Worm (Caenorhabditis elegans) whole organism, L1 larva: ENCODE measurements around the gene F18E3.11.

Experiments
- C16A3.4 ChIP-seq: fragments of 150-350 bp; optimal IDR thresholded peaks from 2 replicates; lab custom pipeline; 2014; ENCODE audit warnings: missing biosample characterization, missing genetic modification characterization
- C34B4.2 ChIP-seq: sonication (generic microtip); optimal IDR thresholded peaks from 2 replicates; lab custom pipeline; 2017; ENCODE audit warnings: mild to moderate bottlenecking, missing genetic modification characterization, missing compliant biosample characterization
- F16B12.6 ChIP-seq: fragments of 150-350 bp; optimal IDR thresholded peaks from 2 replicates; lab custom pipeline; 2014; ENCODE audit warnings: missing biosample characterization, missing genetic modification characterization
- Y116A8C.19 ChIP-seq: sonication (generic microtip); optimal IDR thresholded peaks from 2 replicates; lab custom pipeline; 2016; ENCODE audit warnings: missing compliant biosample characterization, missing genetic modification characterization, borderline replicate concordance
- blmp-1 ChIP-seq: fragments of 150-350 bp; optimal IDR thresholded peaks from 2 replicates; lab custom pipeline; 2014; ENCODE audit warnings: missing biosample characterization, missing genetic modification characterization
- ceh-8 ChIP-seq: fragments of 200-800 bp; sonication (Bioruptor generic); optimal IDR thresholded peaks from 2 replicates; lab custom pipeline; 2018; ENCODE audit warnings: mild to moderate bottlenecking, missing genetic modification characterization, moderate library complexity, missing compliant biosample characterization
- efl-1 ChIP-seq, 4 experiments: fragments of 150-350 bp; optimal IDR thresholded peaks in 3 of 4; peaks in 1 of 4; 1 replicate in 1 of 4; 2 replicates in 3 of 4; lab custom pipeline; 2014; ENCODE audit warnings: missing biosample characterization in 2 of 4, missing genetic modification characterization in 2 of 4, missing genetic modification reagents in 2 of 4
- elt-2 ChIP-seq: sonication (generic microtip); optimal IDR thresholded peaks from 2 replicates; lab custom pipeline; 2016; ENCODE audit warnings: missing genetic modification characterization, mild to moderate bottlenecking, inconsistent platforms, missing compliant biosample characterization, missing genetic modification reagents
- elt-3 ChIP-seq, 6 experiments: fragments of 150-350 bp in 1 of 6; sonication (generic microtip); optimal IDR thresholded peaks; 2 replicates each; lab custom pipeline; 2017 to 2018; ENCODE audit warnings: missing biosample characterization in 6 of 6, missing genetic modification characterization in 6 of 6, inconsistent platforms in 1 of 6
- ets-5 ChIP-seq: fragments of 200-800 bp; sonication (Bioruptor generic); IDR thresholded peaks from 2 replicates; pipeline ENCODE4 v1.3.6; 2022; ENCODE audit warnings: missing genetic modification characterization, missing compliant biosample characterization
- fkh-8 ChIP-seq: sonication (generic microtip); optimal IDR thresholded peaks from 2 replicates; lab custom pipeline; 2016; ENCODE audit warnings: mild to moderate bottlenecking, missing genetic modification characterization, missing compliant biosample characterization
- fos-1 ChIP-seq: fragments of 150-350 bp; optimal IDR thresholded peaks from 2 replicates; lab custom pipeline; 2014; ENCODE audit warnings: missing biosample characterization, missing genetic modification characterization
- hlh-4 ChIP-seq: sonication (generic microtip); optimal IDR thresholded peaks from 2 replicates; lab custom pipeline; 2016; ENCODE audit warnings: mild to moderate bottlenecking, missing genetic modification characterization, missing compliant biosample characterization
- lin-14 ChIP-seq: fragments of 200-800 bp; sonication (Bioruptor generic); optimal IDR thresholded peaks from 2 replicates; lab custom pipeline; 2018; ENCODE audit warnings: mild to moderate bottlenecking, missing genetic modification characterization, moderate library complexity, missing compliant biosample characterization
- mef-2 ChIP-seq: fragments of 150-350 bp; optimal IDR thresholded peaks from 2 replicates; lab custom pipeline; 2014; ENCODE audit warnings: missing biosample characterization, missing genetic modification characterization
- nhr-19 ChIP-seq: fragments of 200-800 bp; sonication (Bioruptor generic); conservative IDR thresholded peaks from 2 replicates; pipeline ENCODE4 v1.3.6; 2022; ENCODE audit warnings: missing genetic modification characterization, missing compliant biosample characterization
- nhr-71 ChIP-seq: sonication (generic microtip); optimal IDR thresholded peaks from 2 replicates; lab custom pipeline; 2016; ENCODE audit warnings: mild to moderate bottlenecking, missing genetic modification characterization, moderate library complexity, missing compliant biosample characterization
- nhr-85 ChIP-seq: sonication (generic microtip); peaks from one replicate; lab custom pipeline; 2016; ENCODE audit warnings: missing genetic modification characterization, inconsistent platforms, missing compliant biosample characterization
- pag-3 ChIP-seq: sonication (generic microtip); optimal IDR thresholded peaks from 2 replicates; lab custom pipeline; 2017; ENCODE audit warnings: missing genetic modification characterization, mild to moderate bottlenecking, missing compliant biosample characterization, antibody characterized with exemption, borderline replicate concordance; ENCODE audit not compliant: insufficient read depth
- pax-3 ChIP-seq: fragments of 200-800 bp; sonication (Bioruptor generic); optimal IDR thresholded peaks from 2 replicates; lab custom pipeline; 2018; ENCODE audit warnings: mild to moderate bottlenecking, missing genetic modification characterization, moderate library complexity, missing compliant biosample characterization
- rnt-1 ChIP-seq: sonication (generic microtip); optimal IDR thresholded peaks from 2 replicates; lab custom pipeline; 2016; ENCODE audit warnings: mild to moderate bottlenecking, missing genetic modification characterization, moderate library complexity, missing compliant biosample characterization
- skn-1 ChIP-seq: fragments of 150-350 bp; optimal IDR thresholded peaks from 2 replicates; lab custom pipeline; 2014; ENCODE audit warnings: missing biosample characterization, missing genetic modification characterization
- snu-23 ChIP-seq: sonication (generic microtip); optimal IDR thresholded peaks from 2 replicates; lab custom pipeline; 2016; ENCODE audit warnings: missing genetic modification characterization, missing compliant biosample characterization
- sox-4 ChIP-seq: sonication (generic microtip); optimal IDR thresholded peaks from 2 replicates; lab custom pipeline; 2016; ENCODE audit warnings: missing genetic modification characterization, missing compliant biosample characterization
- swsn-7 ChIP-seq: sonication (generic microtip); optimal IDR thresholded peaks from 2 replicates; lab custom pipeline; 2016; ENCODE audit warnings: missing genetic modification characterization, missing compliant biosample characterization
- tlp-1 ChIP-seq: fragments of 150-350 bp; optimal IDR thresholded peaks from 2 replicates; lab custom pipeline; 2014; ENCODE audit warnings: missing biosample characterization, missing genetic modification characterization
- unc-130 ChIP-seq: fragments of 150-350 bp; optimal IDR thresholded peaks from 2 replicates; lab custom pipeline; 2017; ENCODE audit warnings: missing biosample characterization, missing genetic modification characterization, inconsistent platforms

The F18E3.11 gene

DNA sequence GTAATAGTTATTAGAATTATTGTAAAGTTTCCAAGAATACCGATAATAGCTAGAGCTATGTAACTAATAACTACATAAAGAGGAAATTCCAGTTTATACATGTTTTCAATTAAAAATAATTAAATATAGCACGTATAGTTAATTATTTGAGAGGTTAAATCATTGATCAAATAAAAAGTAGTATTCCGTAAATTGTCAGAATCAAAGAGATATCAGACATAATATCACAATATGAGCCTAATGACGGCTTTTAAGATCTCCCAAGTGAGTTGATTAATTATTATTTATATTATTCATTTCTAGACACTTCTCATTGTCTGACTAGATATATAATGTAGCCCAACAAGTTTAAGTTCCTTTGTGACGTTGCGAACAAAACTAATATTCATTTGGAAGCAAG is 33.9 kb upstream of the F18E3.11 start, which contains the start of gene srsx-24:
Gene srsx-24, minus strand, starts transcription at position 101 of the 400 bp plus-strand sequence.
- TF ChIP-seq F16B12.6 (no peak), ceh-8 (GFP tag; lab: Kevin White, UChicago) (peak; percentile 40)

DNA sequence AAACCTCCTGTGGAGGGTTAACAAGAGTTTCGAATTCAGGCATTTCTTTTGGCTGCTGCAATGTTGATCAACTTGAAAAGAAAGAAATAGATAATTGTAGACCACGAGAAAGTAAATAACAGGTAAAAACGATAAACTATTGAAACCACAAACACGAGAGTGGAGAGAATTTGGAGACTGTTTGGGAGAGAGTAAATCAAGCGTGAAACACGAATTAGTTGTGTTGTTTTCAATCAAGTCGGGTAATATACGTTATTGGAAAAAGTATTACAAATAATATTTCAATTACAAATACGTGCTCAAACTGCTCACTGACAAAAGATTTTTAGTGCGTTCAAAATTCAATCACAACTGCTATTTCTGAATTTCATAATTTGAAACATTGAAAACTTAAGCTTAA is 32.3 kb upstream of the F18E3.11 start, which contains the start of gene C03G6.17:
Gene C03G6.17, minus strand, starts transcription at position 101 of the 400 bp plus-strand sequence.
- TF ChIP-seq sox-4 (tag; lab: Kevin White, UChicago) (no peak), ets-5 (no peak), pax-3 (tag; lab: Kevin White, UChicago) (no peak), unc-130 (no peak), swsn-7 (tag; lab: Kevin White, UChicago) (no peak), blmp-1 (tag; lab: Kevin White, UChicago) (peak; percentile 22), mef-2 (tag; lab: Kevin White, UChicago) (no peak), nhr-85 (tag; lab: Kevin White, UChicago) (peak; percentile 63)
- TF ChIP-seq, all 84 proteins: peak for 2

DNA sequence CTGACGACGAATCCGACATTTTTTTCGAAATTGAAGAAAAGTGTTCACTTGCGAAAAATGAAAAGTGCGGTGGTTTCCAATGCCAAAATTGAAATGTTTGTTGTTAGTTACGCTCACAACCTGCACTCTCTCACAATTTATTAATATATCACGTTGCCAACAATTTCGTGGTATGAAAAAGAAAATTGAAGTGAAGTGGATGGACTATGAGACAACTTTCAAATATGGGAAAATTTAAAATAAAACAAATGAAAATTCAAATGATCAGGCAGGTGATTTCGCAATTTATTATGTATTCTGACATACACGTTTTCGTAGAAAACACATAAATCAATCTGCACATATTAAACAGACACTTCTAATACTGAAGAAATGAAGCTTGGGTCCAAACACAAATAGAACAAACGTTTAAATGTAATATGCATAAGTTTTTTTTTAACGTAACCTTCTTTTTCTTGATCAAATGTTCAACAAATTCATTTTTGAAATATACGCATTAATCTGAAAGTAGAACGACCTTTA is 27.2 kb upstream of the F18E3.11 start, which contains the start of gene srp-6:
Gene srp-6, minus strand, starts transcription at position 51 of the 522 bp plus-strand sequence.
- TF ChIP-seq blmp-1 (tag; lab: Kevin White, UChicago) (peak; percentile 35), tlp-1 (tag; lab: Kevin White, UChicago) (no peak), hlh-4 (peak; percentile 57), nhr-71 (tag; lab: Kevin White, UChicago) (peak; percentile 47), pag-3 (tag; lab: Kevin White, UChicago) (no peak), efl-1 (optimal IDR thresholded peaks at IDR 0.05; lab: Kevin White, UChicago) (no peak), efl-1 (GFP tag; optimal IDR thresholded peaks at IDR 0.05 in 1 of 2; lab: Kevin White, UChicago) (peak in 1 of 2 experiments; percentile 5), lin-14 (GFP tag; lab: Kevin White, UChicago) (peak; percentile 37), fkh-8 (peak; percentile 42)

DNA sequence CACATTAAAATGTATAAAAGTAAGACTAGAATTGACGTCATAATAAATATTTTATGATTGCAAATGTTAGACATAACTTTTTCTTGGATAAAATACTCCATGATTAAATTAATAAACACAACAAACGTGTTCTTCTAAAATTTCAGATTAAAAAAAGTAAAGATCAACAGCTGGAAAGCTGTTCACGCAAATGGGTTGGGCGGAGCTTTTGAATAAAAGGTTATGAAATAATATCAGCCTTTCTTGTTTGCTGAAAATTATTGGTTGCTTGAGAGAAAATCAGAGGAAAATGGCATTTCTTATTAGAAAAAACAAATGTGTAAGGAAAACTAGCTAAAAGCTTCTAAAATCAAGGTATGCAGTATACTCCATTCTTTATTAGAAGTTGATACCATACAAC is 25.5 kb upstream of the F18E3.11 start, which contains the start of gene C02H6.3:
Gene C02H6.3, minus strand, starts transcription at position 101 of the 400 bp plus-strand sequence.
- TF ChIP-seq fos-1 (tag; lab: Kevin White, UChicago) (no peak), Y116A8C.19 (tag; lab: Kevin White, UChicago) (no peak)

DNA sequence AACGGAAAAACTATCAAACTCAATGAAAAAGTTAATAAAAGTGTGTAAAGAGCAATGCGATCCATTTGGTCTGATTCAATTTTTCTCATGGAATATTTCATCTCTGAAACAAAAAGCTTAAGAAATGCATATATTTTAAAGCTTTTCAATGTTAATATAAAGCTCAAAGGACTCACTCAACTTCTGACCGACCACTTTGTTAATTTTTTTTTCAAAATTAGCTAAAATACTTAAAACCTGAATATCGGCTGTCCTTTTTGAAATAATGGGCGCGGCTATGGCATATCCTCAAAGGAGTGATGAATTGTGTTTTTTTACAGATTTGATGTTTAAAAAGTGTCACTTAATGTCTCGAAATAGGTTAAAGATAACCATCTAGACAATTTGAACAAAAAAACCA is 23.5 kb upstream of the F18E3.11 start, which contains the start of gene C02H6.1:
Gene C02H6.1, minus strand, starts transcription at position 101 of the 400 bp plus-strand sequence.
- TF ChIP-seq sox-4 (tag; lab: Kevin White, UChicago): no peak
- no peak for TF ChIP-seq C34B4.2 (tag; lab: Kevin White, UChicago)
- TF ChIP-seq hlh-4: no peak
- no peak for TF ChIP-seq unc-130
- TF ChIP-seq skn-1 (tag; lab: Kevin White, UChicago): no peak
- TF ChIP-seq rnt-1 (tag; lab: Kevin White, UChicago): no peak
- no peak for TF ChIP-seq nhr-19
- no peak for TF ChIP-seq Y116A8C.19 (tag; lab: Kevin White, UChicago)

DNA sequence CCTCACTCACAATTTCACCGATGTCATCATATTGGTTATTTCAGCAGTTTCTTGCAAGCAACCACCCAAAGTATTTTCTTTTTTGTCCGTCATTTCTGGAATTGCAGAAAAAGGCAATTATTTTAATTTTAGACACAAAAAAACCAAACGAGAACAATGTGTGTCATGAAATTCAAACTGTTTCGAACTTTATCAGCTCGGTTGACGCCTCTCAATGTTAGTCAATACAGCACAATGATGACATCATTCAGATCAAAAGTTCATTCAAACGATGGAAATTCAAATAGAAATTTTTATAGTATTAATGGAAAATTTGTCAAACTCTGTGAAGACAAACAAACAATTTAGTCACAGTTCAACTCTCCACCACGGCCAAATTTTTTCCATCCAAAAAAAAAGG is 21.3 kb upstream of the F18E3.11 start, which contains the start of gene fbxa-105:
Gene fbxa-105, minus strand, starts transcription at position 97 of the 400 bp plus-strand sequence.
- no peak for TF ChIP-seq rnt-1 (tag; lab: Kevin White, UChicago)
- TF ChIP-seq elt-2 (tag; lab: Kevin White, UChicago): peak; percentile 3
- TF ChIP-seq elt-3 (tag; optimal IDR thresholded peaks at IDR 0.05; lab: Kevin White, UChicago): no peak
- TF ChIP-seq efl-1 (optimal IDR thresholded peaks at IDR 0.05; lab: Kevin White, UChicago): no peak
- peak in 1 of 2 experiments; percentile 19 for TF ChIP-seq efl-1 (GFP tag; optimal IDR thresholded peaks at IDR 0.05 in 1 of 2; lab: Kevin White, UChicago)
- TF ChIP-seq tlp-1 (tag; lab: Kevin White, UChicago): no peak
- TF ChIP-seq skn-1 (tag; lab: Kevin White, UChicago): no peak
- TF ChIP-seq C16A3.4 (tag; lab: Kevin White, UChicago): no peak
- TF ChIP-seq snu-23 (GFP tag; lab: Kevin White, UChicago): no peak
